Fruit fly (Drosophila melanogaster) whole organism, embryonic: ENCODE data around the gene Lgr3.

Experiments used
- Adf1 ChIP-seq: fragments of 200-800 bp; sonication (Bioruptor generic); IDR thresholded peaks from 2 replicates; pipeline ENCODE4 v1.3.6; 2022; ENCODE audit warnings: missing biosample characterization, missing genetic modification characterization
- BEAF-32 ChIP-seq: fragments of 200-800 bp; sonication (Bioruptor generic); optimal IDR thresholded peaks from 3 replicates; lab custom pipeline; 2017; ENCODE audit warnings: missing biosample characterization, missing genetic modification characterization, mild to moderate bottlenecking, moderate library complexity, missing genetic modification reagents
- Bgb ChIP-seq: fragments of 200-800 bp; sonication (Bioruptor generic); IDR thresholded peaks from 2 replicates; pipeline ENCODE4 v1.3.6; 2022; ENCODE audit warnings: missing biosample characterization, missing genetic modification characterization; ENCODE audit not compliant: partially characterized antibody
- CG10147 ChIP-seq: fragments of 200-800 bp; sonication (Bioruptor generic); optimal IDR thresholded peaks from 2 replicates; lab custom pipeline; 2019; ENCODE audit warnings: missing biosample characterization, mild to moderate bottlenecking, missing genetic modification characterization, moderate library complexity
- CG10543 ChIP-seq: fragments of 200-800 bp; sonication (Bioruptor generic); optimal IDR thresholded peaks from 3 replicates; lab custom pipeline; 2017; ENCODE audit warnings: missing biosample characterization, mild to moderate bottlenecking, missing genetic modification characterization, moderate library complexity
- CG11695 ChIP-seq: fragments of 200-800 bp; sonication (Bioruptor generic); IDR thresholded peaks from 3 replicates; pipeline ENCODE4 v1.3.6; 2022; ENCODE audit warnings: missing biosample characterization, missing genetic modification characterization
- CG11696 ChIP-seq: fragments of 200-800 bp; sonication (Bioruptor generic); IDR thresholded peaks from 2 replicates; pipeline ENCODE4 v1.3.6; 2022; ENCODE audit warnings: missing biosample characterization, missing genetic modification characterization
- CG14710 ChIP-seq: fragments of 200-800 bp; sonication (Bioruptor generic); optimal IDR thresholded peaks from 3 replicates; lab custom pipeline; 2019; ENCODE audit warnings: missing biosample characterization, mild to moderate bottlenecking, missing genetic modification characterization, moderate library complexity
- CG14860 ChIP-seq: fragments of 200-800 bp; sonication (Bioruptor generic); IDR thresholded peaks from 3 replicates; pipeline ENCODE4 v1.3.6; 2022; ENCODE audit warnings: missing biosample characterization, missing genetic modification characterization; ENCODE audit not compliant: partially characterized antibody
- CG15514 ChIP-seq: fragments of 200-800 bp; sonication (Bioruptor generic); optimal IDR thresholded peaks from 3 replicates; lab custom pipeline; 2017; ENCODE audit warnings: missing biosample characterization, missing genetic modification characterization, mild to moderate bottlenecking, moderate library complexity, missing genetic modification reagents
- CG16813 ChIP-seq: fragments of 200-800 bp; sonication (Bioruptor generic); IDR thresholded peaks from 3 replicates; pipeline ENCODE4 v1.3.6; 2022; ENCODE audit warnings: missing biosample characterization, missing genetic modification characterization; ENCODE audit not compliant: partially characterized antibody
- CG18599 ChIP-seq: fragments of 200-800 bp; sonication (Bioruptor generic); optimal IDR thresholded peaks from 3 replicates; lab custom pipeline; 2017; ENCODE audit warnings: missing biosample characterization, missing genetic modification characterization, mild to moderate bottlenecking, moderate library complexity, missing genetic modification reagents
- CG18619 ChIP-seq: fragments of 200-800 bp; sonication (Bioruptor generic); optimal IDR thresholded peaks from 3 replicates; lab custom pipeline; 2017; ENCODE audit warnings: missing biosample characterization, mild to moderate bottlenecking, missing genetic modification characterization
- CG2678 ChIP-seq: fragments of 200-800 bp; sonication (Bioruptor generic); optimal IDR thresholded peaks from 3 replicates; lab custom pipeline; 2019; ENCODE audit warnings: missing biosample characterization, mild to moderate bottlenecking, missing genetic modification characterization, moderate library complexity
- CG2712 ChIP-seq: fragments of 200-800 bp; optimal IDR thresholded peaks from 3 replicates; lab custom pipeline; 2019; ENCODE audit warnings: missing biosample characterization, mild to moderate bottlenecking, missing genetic modification characterization, moderate library complexity
- CG30403 ChIP-seq: fragments of 200-800 bp; sonication (Bioruptor generic); optimal IDR thresholded peaks from 3 replicates; lab custom pipeline; 2016; ENCODE audit warnings: missing biosample characterization, missing genetic modification characterization
- CG34224 ChIP-seq: fragments of 200-800 bp; sonication (Bioruptor generic); IDR thresholded peaks from 3 replicates; pipeline ENCODE4 v1.3.6; 2022; ENCODE audit warnings: missing biosample characterization, missing genetic modification characterization; ENCODE audit not compliant: partially characterized antibody
- CG5953 ChIP-seq: fragments of 200-800 bp; sonication (Bioruptor generic); IDR thresholded peaks from 2 replicates; pipeline ENCODE4 v1.3.6; 2022; ENCODE audit warnings: missing biosample characterization, missing genetic modification characterization
- CG6683 ChIP-seq: fragments of 200-800 bp; sonication (Bioruptor generic); optimal IDR thresholded peaks from 2 replicates; lab custom pipeline; 2017; ENCODE audit warnings: missing biosample characterization, mild to moderate bottlenecking, missing genetic modification characterization, missing genetic modification reagents
- CG6791 ChIP-seq: fragments of 200-800 bp; sonication (Bioruptor generic); IDR thresholded peaks from 3 replicates; pipeline ENCODE4 v1.3.6; 2022; ENCODE audit warnings: missing biosample characterization, missing genetic modification characterization; ENCODE audit not compliant: partially characterized antibody
- CG7745 ChIP-seq: fragments of 200-800 bp; sonication (Bioruptor generic); optimal IDR thresholded peaks from 2 replicates; lab custom pipeline; 2018; ENCODE audit warnings: missing biosample characterization, mild to moderate bottlenecking, missing genetic modification characterization, moderate library complexity
- CG7963 ChIP-seq: fragments of 200-800 bp; sonication (Bioruptor generic); IDR thresholded peaks from 3 replicates; pipeline ENCODE4 v1.3.6; 2022; ENCODE audit warnings: missing biosample characterization, missing genetic modification characterization; ENCODE audit not compliant: partially characterized antibody
- Doc3 ChIP-seq: fragments of 200-800 bp; sonication (Bioruptor generic); IDR thresholded peaks from 3 replicates; pipeline ENCODE4 v1.3.6; 2022; ENCODE audit warnings: missing biosample characterization, missing genetic modification characterization; ENCODE audit not compliant: partially characterized antibody
- Dp ChIP-seq: fragments of 200-800 bp; sonication (Bioruptor generic); optimal IDR thresholded peaks from 2 replicates; lab custom pipeline; 2018; ENCODE audit warnings: missing biosample characterization, mild to moderate bottlenecking, missing genetic modification characterization, moderate library complexity
- Ets97D ChIP-seq: fragments of 200-800 bp; sonication (Bioruptor generic); optimal IDR thresholded peaks from 3 replicates; lab custom pipeline; 2016; ENCODE audit warnings: missing biosample characterization, missing genetic modification characterization
- HLH4C ChIP-seq: fragments of 200-800 bp; sonication (Bioruptor generic); IDR thresholded peaks from 3 replicates; pipeline ENCODE4 v1.3.6; 2022; ENCODE audit warnings: missing biosample characterization, missing genetic modification characterization; ENCODE audit not compliant: partially characterized antibody
- HmgZ ChIP-seq: fragments of 200-800 bp; sonication (Bioruptor generic); optimal IDR thresholded peaks from 2 replicates; lab custom pipeline; 2018; ENCODE audit warnings: missing biosample characterization, mild to moderate bottlenecking, missing genetic modification characterization
- MBD-R2 ChIP-seq: fragments of 200-800 bp; sonication (Bioruptor generic); IDR thresholded peaks from 2 replicates; pipeline ENCODE4 v1.3.6; 2022; ENCODE audit warnings: missing biosample characterization, missing genetic modification characterization
- MESR4 ChIP-seq: fragments of 200-800 bp; sonication (Bioruptor generic); optimal IDR thresholded peaks from 2 replicates; lab custom pipeline; 2018; ENCODE audit warnings: missing biosample characterization, mild to moderate bottlenecking, missing genetic modification characterization, moderate library complexity
- Med ChIP-seq: fragments of 200-800 bp; sonication (Bioruptor generic); peaks from one replicate; lab custom pipeline; 2016; ENCODE audit warnings: missing biosample characterization, missing genetic modification characterization, mild to moderate bottlenecking, inconsistent platforms, moderate library complexity
- Mrtf ChIP-seq: fragments of 200-800 bp; sonication (Bioruptor generic); IDR thresholded peaks from 3 replicates; pipeline ENCODE4 v1.3.6; 2022; ENCODE audit warnings: missing biosample characterization, missing genetic modification characterization
- Nf-YB ChIP-seq: fragments of 200-800 bp; sonication (Bioruptor generic); optimal IDR thresholded peaks from 3 replicates; lab custom pipeline; 2019; ENCODE audit warnings: missing biosample characterization, mild to moderate bottlenecking, missing genetic modification characterization, moderate library complexity
- Optix ChIP-seq: fragments of 200-800 bp; sonication (Bioruptor generic); IDR thresholded peaks from 3 replicates; pipeline ENCODE4 v1.3.6; 2022; ENCODE audit warnings: missing biosample characterization, missing genetic modification characterization
- Rx ChIP-seq: fragments of 200-800 bp; sonication (Bioruptor generic); IDR thresholded peaks from 2 replicates; pipeline ENCODE4 v1.3.6; 2022; ENCODE audit warnings: missing biosample characterization, missing genetic modification characterization
- Sry-δ ChIP-seq: fragments of 200-800 bp; sonication (Bioruptor generic); optimal IDR thresholded peaks from 2 replicates; lab custom pipeline; 2016; ENCODE audit warnings: missing biosample characterization, missing genetic modification characterization
- amos ChIP-seq: fragments of 200-800 bp; sonication (Bioruptor generic); IDR thresholded peaks from 2 replicates; pipeline ENCODE4 v1.3.6; 2022; ENCODE audit warnings: missing biosample characterization, missing genetic modification characterization; ENCODE audit not compliant: partially characterized antibody
- az2 ChIP-seq: fragments of 200-800 bp; sonication (Bioruptor generic); optimal IDR thresholded peaks from 3 replicates; lab custom pipeline; 2016; ENCODE audit warnings: missing biosample characterization, missing genetic modification characterization
- corto ChIP-seq: fragments of 200-800 bp; sonication (Bioruptor generic); optimal IDR thresholded peaks from 2 replicates; lab custom pipeline; 2016; ENCODE audit warnings: missing biosample characterization, mild to moderate bottlenecking, missing genetic modification characterization, moderate library complexity
- dmrt11E ChIP-seq: fragments of 200-800 bp; sonication (Bioruptor generic); optimal IDR thresholded peaks from 3 replicates; lab custom pipeline; 2018; ENCODE audit warnings: missing biosample characterization, mild to moderate bottlenecking, missing genetic modification characterization, moderate library complexity
- gcm ChIP-seq: fragments of 200-800 bp; sonication (Bioruptor generic); optimal IDR thresholded peaks from 2 replicates; lab custom pipeline; 2019; ENCODE audit warnings: missing biosample characterization, mild to moderate bottlenecking, missing genetic modification characterization, moderate library complexity
- gem ChIP-seq: fragments of 200-800 bp; sonication (Bioruptor generic); optimal IDR thresholded peaks from 2 replicates; lab custom pipeline; 2019; ENCODE audit warnings: missing biosample characterization, mild to moderate bottlenecking, missing genetic modification characterization, moderate library complexity
- hkb ChIP-seq, 2 experiments: fragments of 200-800 bp in 1 of 2; fragments of >200 bp in 1 of 2; sonication (Bioruptor generic) in 1 of 2; IDR thresholded peaks in 1 of 2; optimal IDR thresholded peaks in 1 of 2; 2 replicates each; pipeline versions ENCODE4 v1.3.6 to Lab custom; 2017 to 2022; ENCODE audit warnings: missing biosample characterization in 1 of 2, missing genetic modification characterization in 1 of 2
- knrl ChIP-seq: fragments of 200-800 bp; sonication (Bioruptor generic); IDR thresholded peaks from 3 replicates; pipeline ENCODE4 v1.3.6; 2022; ENCODE audit warnings: missing biosample characterization, missing genetic modification characterization; ENCODE audit not compliant: partially characterized antibody
- pb ChIP-seq: fragments of 200-800 bp; sonication (Bioruptor generic); optimal IDR thresholded peaks from 3 replicates; lab custom pipeline; 2016; ENCODE audit warnings: missing biosample characterization, missing genetic modification characterization
- phol ChIP-seq: fragments of 200-800 bp; sonication (Bioruptor generic); optimal IDR thresholded peaks from 3 replicates; lab custom pipeline; 2018; ENCODE audit warnings: missing biosample characterization, mild to moderate bottlenecking, missing genetic modification characterization, moderate library complexity
- slp2 ChIP-seq: fragments of 200-800 bp; sonication (Bioruptor generic); optimal IDR thresholded peaks from 2 replicates; lab custom pipeline; 2016; ENCODE audit warnings: missing biosample characterization, missing genetic modification characterization

Gene Lgr3

DNA sequence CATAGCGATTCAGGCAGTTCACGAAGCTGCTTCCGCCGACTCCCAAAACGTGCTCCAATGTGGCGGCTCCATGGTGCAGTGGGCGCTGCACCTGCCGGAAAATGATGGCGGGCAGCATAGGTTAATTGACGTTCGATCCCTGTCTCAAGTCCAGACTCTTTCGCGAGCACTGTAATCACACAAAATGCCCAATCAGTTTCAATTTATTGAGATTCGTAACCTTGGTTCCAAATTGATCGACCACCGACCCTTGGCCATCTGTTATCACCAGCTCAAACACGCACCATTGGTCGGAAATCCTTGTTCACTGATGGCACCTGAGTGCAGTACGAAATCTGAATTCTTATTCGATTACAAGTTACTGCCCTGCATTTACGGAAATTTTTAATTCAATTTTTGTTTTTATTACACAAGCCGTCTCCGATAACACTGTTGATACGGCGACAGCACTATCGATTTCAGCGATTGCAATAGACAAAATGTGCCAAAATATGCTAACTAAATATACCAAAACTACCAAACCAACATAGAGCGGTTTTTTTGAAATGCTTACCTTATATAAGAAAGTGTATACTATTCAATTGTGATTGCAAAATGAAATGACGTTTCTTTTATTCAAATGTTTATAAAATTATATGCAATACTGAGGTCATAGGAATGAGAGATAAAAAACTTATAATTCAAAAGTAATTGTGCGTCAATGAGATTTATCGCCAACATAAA is 21.2 kb downstream of the Lgr3 start, which contains the start of gene CLS (continued):
- TF ChIP-seq Rx (no peak), Optix (GFP tag; lab: Robert Waterston, UW) (no peak), CG11695 (GFP tag; lab: Robert Waterston, UW) (no peak), phol (tag; lab: Kevin White, UChicago) (peak; percentile 18), pb (no peak), CG16813 (GFP tag; lab: Robert Waterston, UW) (peak; percentile 56; the same call in 2 of the 3 replicates), CG5953 (GFP tag; lab: Robert Waterston, UW) (no peak), Doc3 (GFP tag; lab: Robert Waterston, UW) (0 out of 3 replicates have a peak, but pooled peaks have one; percentile 52), Nf-YB (GFP tag; lab: Kevin White, UChicago) (no peak), HmgZ (tag; lab: Kevin White, UChicago) (peak; percentile 31), Dp (peak; percentile 83), gem (no peak), Bgb (GFP tag; lab: Robert Waterston, UW) (peak; percentile 64; the same call in 1 of the 2 replicates), Mrtf (no peak), CG18619 (GFP tag; lab: Kevin White, UChicago) (no peak), CG7745 (no peak), CG2678 (tag; lab: Kevin White, UChicago) (no peak), CG10147 (GFP tag; lab: Kevin White, UChicago) (peak; percentile 11), CG7963 (peak; percentile 60; the same call in 1 of the 3 replicates), Sry-δ (GFP tag; lab: Kevin White, UChicago) (peak; percentile 67), CG18599 (no peak), slp2 (no peak), amos (GFP tag; lab: Robert Waterston, UW) (peak; percentile 56; the same call in 1 of the 2 replicates), corto (GFP tag; lab: Kevin White, UChicago) (no peak), az2 (GFP tag; lab: Kevin White, UChicago) (no peak), CG14860 (peak; percentile 57; the same call in 2 of the 3 replicates), CG10543 (GFP tag; lab: Kevin White, UChicago) (no peak), Ets97D (GFP tag; lab: Kevin White, UChicago) (peak; percentile 64), CG6791 (GFP tag; lab: Robert Waterston, UW) (0 out of 3 replicates have a peak, but pooled peaks have one; percentile 32), CG11696 (GFP tag; lab: Robert Waterston, UW) (no peak), HLH4C (GFP tag; lab: Robert Waterston, UW) (peak; percentile 74), CG15514 (peak; percentile 10), dmrt11E (tag; lab: Kevin White, UChicago) (no peak), MESR4 (GFP tag; lab: Kevin White, UChicago) (peak; percentile 58), CG14710 (tag; lab: Kevin White, UChicago) (peak; percentile 13), MBD-R2 (GFP tag; lab: Robert Waterston, UW) (peak; percentile 66; the same call in 1 of the 2 replicates), CG2712 (tag; lab: Kevin White, UChicago) (peak; percentile 14), gcm (GFP tag; lab: Kevin White, UChicago) (no peak), BEAF-32 (GFP tag; lab: Kevin White, UChicago) (peak; percentile 62), Adf1 (GFP tag; lab: Robert Waterston, UW) (no peak), CG30403 (GFP tag; lab: Kevin White, UChicago) (no peak), hkb (optimal IDR thresholded peaks at IDR 0.05; lab: Kevin White, UChicago) (no peak), hkb (GFP tag; IDR thresholded peaks at IDR 0.05; lab: Robert Waterston, UW) (no peak), CG6683 (no peak), CG34224 (GFP tag; lab: Robert Waterston, UW) (peak; percentile 60; the same call in 2 of the 3 replicates), Med (GFP tag; lab: Kevin White, UChicago) (peak; percentile 48), knrl (GFP tag; lab: Robert Waterston, UW) (peak; percentile 45; the same call in 2 of the 3 replicates)
